Fruit fly (Drosophila melanogaster) whole organism, embryonic: ENCODE results near the gene rut.

ENCODE experiments used
- Bdp1 ChIP-seq: fragments of 200-800 bp; sonication (Bioruptor generic); optimal IDR thresholded peaks from 3 replicates; lab custom pipeline; 2016; ENCODE audit warnings: missing biosample characterization, missing genetic modification characterization
- CG12769 ChIP-seq: fragments of 200-800 bp; sonication (Bioruptor generic); optimal IDR thresholded peaks from 2 replicates; lab custom pipeline; 2019; ENCODE audit warnings: missing biosample characterization, mild to moderate bottlenecking, missing genetic modification characterization, moderate library complexity
- CG13296 ChIP-seq: fragments of 200-800 bp; sonication (Bioruptor generic); optimal IDR thresholded peaks from 3 replicates; lab custom pipeline; 2018; ENCODE audit warnings: missing biosample characterization, mild to moderate bottlenecking, missing genetic modification characterization
- CG14860 ChIP-seq: fragments of 200-800 bp; sonication (Bioruptor generic); IDR thresholded peaks from 3 replicates; pipeline ENCODE4 v1.3.6; 2022; ENCODE audit warnings: missing biosample characterization, missing genetic modification characterization; ENCODE audit not compliant: partially characterized antibody
- CG17328 ChIP-seq: fragments of 200-800 bp; sonication (Bioruptor generic); IDR thresholded peaks from 2 replicates; pipeline ENCODE4 v1.3.6; 2022; ENCODE audit warnings: missing biosample characterization, missing genetic modification characterization
- CG17361 ChIP-seq: fragments of 200-800 bp; sonication (Bioruptor generic); IDR thresholded peaks from 3 replicates; pipeline ENCODE4 v1.3.6; 2022; ENCODE audit warnings: missing biosample characterization, missing genetic modification characterization
- CG18262 ChIP-seq: fragments of 200-800 bp; optimal IDR thresholded peaks from 3 replicates; lab custom pipeline; 2019; ENCODE audit warnings: missing biosample characterization, mild to moderate bottlenecking, missing genetic modification characterization, moderate library complexity
- CG18764 ChIP-seq: fragments of 200-800 bp; sonication (Bioruptor generic); optimal IDR thresholded peaks from 3 replicates; lab custom pipeline; 2016; ENCODE audit warnings: missing biosample characterization, missing genetic modification characterization
- CG2678 ChIP-seq: fragments of 200-800 bp; sonication (Bioruptor generic); optimal IDR thresholded peaks from 3 replicates; lab custom pipeline; 2019; ENCODE audit warnings: missing biosample characterization, mild to moderate bottlenecking, missing genetic modification characterization, moderate library complexity
- CG30431 ChIP-seq: fragments of 200-800 bp; sonication (Bioruptor generic); optimal IDR thresholded peaks from 2 replicates; lab custom pipeline; 2017; ENCODE audit warnings: missing biosample characterization, missing genetic modification characterization
- CG3163 ChIP-seq: fragments of 200-800 bp; sonication (Bioruptor generic); optimal IDR thresholded peaks from 3 replicates; lab custom pipeline; 2016; ENCODE audit warnings: missing biosample characterization, missing genetic modification characterization
- CG3407 ChIP-seq: fragments of 200-800 bp; sonication (Bioruptor generic); optimal IDR thresholded peaks from 2 replicates; lab custom pipeline; 2018; ENCODE audit warnings: missing biosample characterization, mild to moderate bottlenecking, missing genetic modification characterization
- CG7839 ChIP-seq: fragments of 200-800 bp; sonication (Bioruptor generic); optimal IDR thresholded peaks from 3 replicates; lab custom pipeline; 2018; ENCODE audit warnings: missing biosample characterization, mild to moderate bottlenecking, missing genetic modification characterization, moderate library complexity
- CG8290 ChIP-seq, 3 experiments: fragments of 200-800 bp; sonication (Bioruptor generic); optimal IDR thresholded peaks; 2 replicates each; lab custom pipeline; 2016 to 2019; ENCODE audit warnings: missing biosample characterization in 3 of 3, missing genetic modification characterization in 3 of 3, mild to moderate bottlenecking in 2 of 3, moderate library complexity in 1 of 3
- CG9215 ChIP-seq: fragments of 200-800 bp; sonication (Bioruptor generic); IDR thresholded peaks from 2 replicates; pipeline ENCODE4 v1.3.6; 2022; ENCODE audit warnings: missing biosample characterization, missing genetic modification characterization
- CHES-1-like ChIP-seq: fragments of 200-800 bp; sonication (Bioruptor generic); optimal IDR thresholded peaks from 2 replicates; lab custom pipeline; 2016; ENCODE audit warnings: missing biosample characterization, missing genetic modification characterization
- Dfd ChIP-seq, 2 experiments: fragments of >200 bp; optimal IDR thresholded peaks; 2 replicates each; lab custom pipeline; 2017; ENCODE audit warnings: missing biosample characterization in 2 of 2, missing genetic modification characterization in 2 of 2
- ERR ChIP-seq: fragments of 200-800 bp; sonication (Bioruptor generic); optimal IDR thresholded peaks from 2 replicates; lab custom pipeline; 2016; ENCODE audit warnings: missing biosample characterization, missing genetic modification characterization
- Fer1 ChIP-seq: fragments of 200-800 bp; sonication (Bioruptor generic); optimal IDR thresholded peaks from 2 replicates; lab custom pipeline; 2017; ENCODE audit warnings: missing biosample characterization, mild to moderate bottlenecking, missing genetic modification characterization
- HLH3B ChIP-seq: fragments of 200-800 bp; sonication (Bioruptor generic); IDR thresholded peaks from 2 replicates; pipeline ENCODE4 v1.3.6; 2022; ENCODE audit warnings: missing biosample characterization, missing genetic modification characterization
- HLH54F ChIP-seq: fragments of 200-800 bp; sonication (Bioruptor generic); optimal IDR thresholded peaks from 3 replicates; lab custom pipeline; 2016; ENCODE audit warnings: missing biosample characterization, missing genetic modification characterization
- Hand ChIP-seq: fragments of 200-800 bp; sonication (Bioruptor generic); optimal IDR thresholded peaks from 2 replicates; lab custom pipeline; 2017; ENCODE audit warnings: mild to moderate bottlenecking, missing biosample characterization, missing genetic modification reagents, missing genetic modification characterization
- Myb ChIP-seq: fragments of 200-800 bp; sonication (Bioruptor generic); optimal IDR thresholded peaks from 2 replicates; lab custom pipeline; 2016; ENCODE audit warnings: missing biosample characterization, missing genetic modification characterization
- Nf-YB ChIP-seq: fragments of 200-800 bp; sonication (Bioruptor generic); optimal IDR thresholded peaks from 3 replicates; lab custom pipeline; 2019; ENCODE audit warnings: missing biosample characterization, mild to moderate bottlenecking, missing genetic modification characterization, moderate library complexity
- NfI ChIP-seq: fragments of 200-800 bp; sonication (Bioruptor generic); optimal IDR thresholded peaks from 3 replicates; lab custom pipeline; 2018; ENCODE audit warnings: missing biosample characterization, mild to moderate bottlenecking, missing genetic modification characterization, moderate library complexity
- Side ChIP-seq: fragments of 200-800 bp; sonication (Bioruptor generic); optimal IDR thresholded peaks from 2 replicates; lab custom pipeline; 2016; ENCODE audit warnings: missing biosample characterization, missing genetic modification characterization
- amos ChIP-seq: fragments of 200-800 bp; sonication (Bioruptor generic); IDR thresholded peaks from 2 replicates; pipeline ENCODE4 v1.3.6; 2022; ENCODE audit warnings: missing biosample characterization, missing genetic modification characterization; ENCODE audit not compliant: partially characterized antibody
- ap ChIP-seq: fragments of 200-800 bp; sonication (Bioruptor generic); IDR thresholded peaks from 2 replicates; pipeline ENCODE4 v1.3.6; 2022; ENCODE audit warnings: missing biosample characterization, missing genetic modification characterization
- ara ChIP-seq: fragments of 200-800 bp; sonication (Bioruptor generic); IDR thresholded peaks from 2 replicates; pipeline ENCODE4 v1.3.6; 2022; ENCODE audit warnings: missing biosample characterization, missing genetic modification characterization
- bab2 ChIP-seq: fragments of 200-800 bp; sonication (Bioruptor generic); optimal IDR thresholded peaks from 2 replicates; lab custom pipeline; 2016; ENCODE audit warnings: missing biosample characterization, missing genetic modification characterization
- bowl ChIP-seq: fragments of 200-800 bp; sonication (Bioruptor generic); IDR thresholded peaks from 2 replicates; pipeline ENCODE4 v1.3.6; 2022; ENCODE audit warnings: missing biosample characterization, missing genetic modification characterization
- cad ChIP-seq: fragments of >200 bp; optimal IDR thresholded peaks from 2 replicates; lab custom pipeline; 2017; ENCODE audit warnings: missing biosample characterization, missing genetic modification characterization
- da ChIP-seq: fragments of 200-800 bp; sonication (Bioruptor generic); optimal IDR thresholded peaks from 2 replicates; lab custom pipeline; 2016; ENCODE audit warnings: missing biosample characterization, missing genetic modification characterization
- exex ChIP-seq: fragments of 200-800 bp; sonication (Bioruptor generic); optimal IDR thresholded peaks from 4 replicates; lab custom pipeline; 2018; ENCODE audit warnings: missing biosample characterization, mild to moderate bottlenecking, missing genetic modification characterization, moderate library complexity
- fd102C ChIP-seq: fragments of 200-800 bp; sonication (Bioruptor generic); optimal IDR thresholded peaks from 2 replicates; lab custom pipeline; 2018; ENCODE audit warnings: missing biosample characterization, mild to moderate bottlenecking, missing genetic modification characterization, moderate library complexity
- gsb ChIP-seq: fragments of 200-800 bp; sonication (Bioruptor generic); IDR thresholded peaks from 2 replicates; pipeline ENCODE4 v1.3.6; 2022; ENCODE audit warnings: missing biosample characterization, missing genetic modification characterization
- ind ChIP-seq: fragments of 200-800 bp; sonication (Bioruptor generic); optimal IDR thresholded peaks from 3 replicates; lab custom pipeline; 2016; ENCODE audit warnings: missing biosample characterization, missing genetic modification characterization
- klu ChIP-seq: fragments of 200-800 bp; sonication (Bioruptor generic); IDR thresholded peaks from 2 replicates; pipeline ENCODE4 v1.3.6; 2022; ENCODE audit warnings: missing biosample characterization, missing genetic modification characterization
- lab ChIP-seq: fragments of 200-800 bp; sonication (Bioruptor generic); optimal IDR thresholded peaks from 3 replicates; lab custom pipeline; 2017; ENCODE audit warnings: missing biosample characterization, missing genetic modification characterization, mild to moderate bottlenecking, moderate library complexity, missing genetic modification reagents
- lmd ChIP-seq: fragments of 200-800 bp; sonication (Bioruptor generic); IDR thresholded peaks from 2 replicates; pipeline ENCODE4 v1.3.6; 2022; ENCODE audit warnings: missing biosample characterization, missing genetic modification characterization
- maf-S ChIP-seq: fragments of 200-800 bp; sonication (Bioruptor generic); optimal IDR thresholded peaks from 2 replicates; lab custom pipeline; 2016; ENCODE audit warnings: missing biosample characterization, missing genetic modification characterization
- mam ChIP-seq: fragments of 200-800 bp; sonication (Bioruptor generic); optimal IDR thresholded peaks from 3 replicates; lab custom pipeline; 2016; ENCODE audit warnings: missing biosample characterization, missing genetic modification characterization
- onecut ChIP-seq: fragments of 200-800 bp; sonication (Bioruptor generic); IDR thresholded peaks from 2 replicates; pipeline ENCODE4 v1.3.6; 2022; ENCODE audit warnings: missing biosample characterization, missing genetic modification characterization
- org-1 ChIP-seq: fragments of 200-800 bp; sonication (Bioruptor generic); optimal IDR thresholded peaks from 2 replicates; lab custom pipeline; 2017; ENCODE audit warnings: missing biosample characterization, missing genetic modification characterization
- pzg ChIP-seq: fragments of 200-800 bp; sonication (Bioruptor generic); optimal IDR thresholded peaks from 3 replicates; lab custom pipeline; 2018; ENCODE audit warnings: missing biosample characterization, mild to moderate bottlenecking, missing genetic modification characterization, moderate library complexity
- sd ChIP-seq: fragments of 200-800 bp; sonication (Bioruptor generic); optimal IDR thresholded peaks from 3 replicates; lab custom pipeline; 2018; ENCODE audit warnings: missing biosample characterization, mild to moderate bottlenecking, missing genetic modification characterization, moderate library complexity
- toy ChIP-seq: fragments of 200-800 bp; sonication (Bioruptor generic); IDR thresholded peaks from 2 replicates; pipeline ENCODE4 v1.3.6; 2022; ENCODE audit warnings: missing biosample characterization, missing genetic modification characterization
- wdn ChIP-seq: fragments of 200-800 bp; sonication (Bioruptor generic); IDR thresholded peaks from 2 replicates; pipeline ENCODE4 v1.3.6; 2022; ENCODE audit warnings: missing biosample characterization, missing genetic modification characterization

The rut gene

DNA sequence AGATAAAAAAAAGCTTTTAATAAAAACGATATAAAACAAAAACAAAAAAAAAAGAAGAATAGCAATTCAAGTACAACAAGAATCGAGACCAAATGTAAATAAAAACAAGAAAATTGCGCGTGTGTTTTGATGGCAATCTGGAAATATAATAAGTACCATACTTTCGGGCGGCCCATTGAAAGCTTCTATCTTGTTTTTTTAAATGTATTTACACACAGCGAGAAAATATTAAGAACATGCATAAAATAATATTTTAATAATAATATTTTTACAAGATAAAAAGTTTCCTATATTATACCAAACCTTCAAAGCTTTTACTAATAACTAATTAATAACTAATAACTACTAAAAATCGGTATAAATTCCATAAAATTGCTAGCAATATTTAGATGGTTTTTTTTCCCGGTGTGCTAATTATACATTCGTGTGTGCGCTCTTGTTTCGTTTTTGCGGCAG is 14.6 kb upstream of the rut start (continued):
- no peak for TF ChIP-seq CG30431
- TF ChIP-seq CG17361 (GFP tag; lab: Robert Waterston, UW), result 0 out of 3 replicates have a peak, but pooled peaks have one; percentile 43
- TF ChIP-seq CHES-1-like (GFP tag; lab: Kevin White, UChicago), result no peak
- peak; percentile 23; the same call in 1 of the 2 replicates for TF ChIP-seq CG17328
- no peak for TF ChIP-seq CG18764
- TF ChIP-seq CG13296, result peak; percentile 21
- TF ChIP-seq Dfd (GFP tag; optimal IDR thresholded peaks at IDR 0.05; lab: Kevin White, UChicago), result no peak
- TF ChIP-seq da (GFP tag; lab: Kevin White, UChicago), result no peak
- TF ChIP-seq maf-S (GFP tag; lab: Kevin White, UChicago), result no peak
- no peak for TF ChIP-seq ERR (GFP tag; lab: Kevin White, UChicago)
- no peak for TF ChIP-seq fd102C
- no peak for TF ChIP-seq Side

DNA sequence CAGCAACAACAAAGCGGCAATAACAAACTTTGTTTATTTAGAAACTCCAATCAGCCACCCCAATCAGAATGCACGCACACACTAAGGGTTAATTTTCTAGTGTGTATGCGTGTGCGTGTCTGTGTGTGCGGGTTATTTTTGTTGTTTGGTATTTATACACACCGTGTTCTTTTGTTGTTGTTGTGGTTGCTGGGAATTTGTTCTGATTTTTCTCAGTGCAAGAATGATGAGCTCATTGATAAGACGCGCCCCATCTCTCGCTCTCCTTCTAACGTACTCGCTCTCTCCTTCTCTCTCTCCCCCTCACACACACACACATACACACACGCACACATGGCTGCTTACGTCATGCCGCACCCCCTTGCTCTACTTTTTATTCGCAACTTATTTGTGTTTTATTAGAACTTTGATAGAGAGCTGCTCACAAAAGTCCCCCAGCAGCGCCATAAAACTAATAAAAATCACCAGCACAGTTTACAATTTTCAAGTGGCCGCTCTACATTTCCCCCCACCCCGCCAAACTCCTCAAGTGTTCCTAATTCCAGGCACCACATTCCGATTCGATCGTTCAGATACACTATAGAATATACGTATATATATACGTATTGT is 14.0 kb upstream of the rut start:
- TF ChIP-seq lmd (GFP tag; lab: Robert Waterston, UW) (peak; percentile 54; the same call in 1 of the 2 replicates), CG14860 (GFP tag; lab: Robert Waterston, UW) (no peak), CG7839 (tag; lab: Kevin White, UChicago) (peak; percentile 38), Nf-YB (GFP tag; lab: Kevin White, UChicago) (no peak), wdn (GFP tag; lab: Robert Waterston, UW) (peak; percentile 68; the same call in 1 of the 2 replicates), pzg (GFP tag; lab: Kevin White, UChicago) (peak; percentile 6), bab2 (no peak), CG8290 (GFP tag; optimal IDR thresholded peaks at IDR 0.05; lab: Kevin White, UChicago) (no peak), CG8290 (tag; optimal IDR thresholded peaks at IDR 0.05; lab: Kevin White, UChicago) (peak in 1 of 2 experiments; percentile 76), HLH3B (peak; percentile 51; the same call in 1 of the 2 replicates), sd (tag; lab: Kevin White, UChicago) (peak; percentile 88), org-1 (GFP tag; lab: Kevin White, UChicago) (peak; percentile 17), NfI (GFP tag; lab: Kevin White, UChicago) (peak; percentile 20), ind (GFP tag; lab: Kevin White, UChicago) (peak; percentile 26), klu (GFP tag; lab: Robert Waterston, UW) (0 out of 2 replicates have a peak, but pooled peaks have one; percentile 19), CG2678 (tag; lab: Kevin White, UChicago) (peak; percentile 58), Hand (peak; percentile 15), amos (no peak; the same call in 1 of the 2 replicates), gsb (GFP tag; lab: Robert Waterston, UW) (peak; percentile 38; the same call in 1 of the 2 replicates), CG12769 (tag; lab: Kevin White, UChicago) (peak; percentile 73), CG9215 (GFP tag; lab: Robert Waterston, UW) (0 out of 2 replicates have a peak, but pooled peaks have one; percentile 10), ERR (GFP tag; lab: Kevin White, UChicago) (peak; percentile 37), Fer1 (GFP tag; lab: Kevin White, UChicago) (peak; percentile 17), onecut (GFP tag; lab: Robert Waterston, UW) (0 out of 2 replicates have a peak, but pooled peaks have one; percentile 3), mam (GFP tag; lab: Kevin White, UChicago) (peak; percentile 60), Myb (GFP tag; lab: Kevin White, UChicago) (peak; percentile 48), bowl (GFP tag; lab: Robert Waterston, UW) (peak; percentile 23; the same call in 1 of the 2 replicates), HLH54F (peak; percentile 42), exex (tag; lab: Kevin White, UChicago) (peak; percentile 52), CG3407 (GFP tag; lab: Kevin White, UChicago) (no peak), CG18262 (tag; lab: Kevin White, UChicago) (no peak), CHES-1-like (GFP tag; lab: Kevin White, UChicago) (peak; percentile 46), CG3163 (GFP tag; lab: Kevin White, UChicago) (peak; percentile 33), cad (GFP tag; lab: Kevin White, UChicago) (no peak), ap (GFP tag; lab: Robert Waterston, UW) (no peak), Bdp1 (GFP tag; lab: Kevin White, UChicago) (peak; percentile 30), lab (GFP tag; lab: Kevin White, UChicago) (peak; percentile 71), ara (GFP tag; lab: Robert Waterston, UW) (peak; percentile 26; the same call in 1 of the 2 replicates), toy (GFP tag; lab: Robert Waterston, UW) (0 out of 2 replicates have a peak, but pooled peaks have one; percentile 26)
